Worm (Caenorhabditis elegans): ENCODE results near the gene sra-10.

DNA sequence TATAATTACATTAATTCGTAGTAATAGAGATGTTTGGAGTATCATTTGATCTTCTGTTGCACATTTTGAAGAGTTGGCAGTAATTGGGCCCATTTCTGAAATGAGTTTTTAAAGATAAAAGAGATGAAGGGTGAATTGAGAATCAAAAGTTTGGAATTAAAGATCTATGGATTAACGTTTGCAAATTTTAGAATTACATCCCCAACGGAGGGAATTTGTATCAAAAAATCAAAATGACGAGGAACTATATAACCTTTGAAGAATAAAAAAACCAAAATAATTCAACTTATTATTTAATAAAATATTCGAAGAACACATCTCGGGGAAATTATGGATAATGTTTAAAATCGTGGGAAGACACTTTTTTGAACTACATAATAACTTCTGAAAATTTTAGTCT is at the start of gene sra-10:
- TF ChIP-seq ceh-82 (tag; optimal IDR thresholded peaks at IDR 0.05) (no peak), skn-1 (tag; optimal IDR thresholded peaks at IDR 0.05) (no peak), ama-1 (optimal IDR thresholded peaks at IDR 0.05) (no peak), Y55F3AM.14 (GFP tag; optimal IDR thresholded peaks at IDR 0.05) (no peak), egl-27 (tag; optimal IDR thresholded peaks at IDR 0.05) (no peak), nhr-11 (tag; optimal IDR thresholded peaks at IDR 0.05) (no peak), blmp-1 (tag; optimal IDR thresholded peaks at IDR 0.05; ENCODE audit: insufficient read depth) (no peak), nhr-25 (tag; optimal IDR thresholded peaks at IDR 0.05) (no peak)
